Worm (Caenorhabditis elegans) whole organism, L3 larva: ENCODE data around the gene srh-85.
"Not testable (repeated sequence)": the region's sequence is repeated elsewhere in the genome, so short reads cannot be mapped to it uniquely, and the experiment has no call there.

Experiments
- nhr-76 ChIP-seq: fragments of 150-350 bp; sonication (generic microtip); optimal IDR thresholded peaks from 5 replicates; lab custom pipeline; 2014; ENCODE audit warnings: missing biosample characterization, missing genetic modification characterization
- tbx-2 ChIP-seq: sonication (generic microtip); optimal IDR thresholded peaks from 2 replicates; lab custom pipeline; 2016; ENCODE audit warnings: mild to moderate bottlenecking, missing genetic modification characterization, missing compliant biosample characterization
- unc-39 ChIP-seq: sonication (generic microtip); optimal IDR thresholded peaks from 4 replicates; lab custom pipeline; 2017; ENCODE audit warnings: missing biosample characterization, missing genetic modification characterization

ce11 chrV:2975285-2975684 is 12.0 kb downstream of the srh-85 start, which contains the start of gene srw-123:
- not testable (repeated sequence) for TF ChIP-seq unc-39 (tag; lab: Kevin White, UChicago); nhr-76 (tag; lab: Kevin White, UChicago); tbx-2
